Fruit fly (Drosophila melanogaster) whole organism, embryonic: Measurements from ENCODE around the gene CG33230.
A peak's percentile ranks its signal among the peaks of the same experiment; 100 is the strongest.

Source experiments
- ATbp ChIP-seq: fragments of 200-800 bp; sonication (Bioruptor generic); optimal IDR thresholded peaks from 2 replicates; lab custom pipeline; 2017; ENCODE audit warnings: missing biosample characterization, mild to moderate bottlenecking, missing genetic modification characterization, missing genetic modification reagents
- B-H1 ChIP-seq: fragments of 200-800 bp; sonication (Bioruptor generic); IDR thresholded peaks from 3 replicates; pipeline ENCODE4 v1.3.6; 2022; ENCODE audit warnings: missing biosample characterization, missing genetic modification characterization
- CG10147 ChIP-seq: fragments of 200-800 bp; sonication (Bioruptor generic); optimal IDR thresholded peaks from 2 replicates; lab custom pipeline; 2019; ENCODE audit warnings: missing biosample characterization, mild to moderate bottlenecking, missing genetic modification characterization, moderate library complexity
- CG10274 ChIP-seq: fragments of 200-800 bp; sonication (Bioruptor generic); optimal IDR thresholded peaks from 3 replicates; lab custom pipeline; 2017; ENCODE audit warnings: missing biosample characterization, mild to moderate bottlenecking, missing genetic modification characterization
- CG11093 ChIP-seq: fragments of 200-800 bp; sonication (Bioruptor generic); IDR thresholded peaks from 3 replicates; pipeline ENCODE4 v1.3.6; 2022; ENCODE audit warnings: missing biosample characterization, missing genetic modification characterization
- CG11456 ChIP-seq: fragments of 200-800 bp; sonication (Bioruptor generic); IDR thresholded peaks from 3 replicates; pipeline ENCODE4 v1.3.6; 2022; ENCODE audit warnings: missing biosample characterization, missing genetic modification characterization
- CG12769 ChIP-seq: fragments of 200-800 bp; sonication (Bioruptor generic); optimal IDR thresholded peaks from 2 replicates; lab custom pipeline; 2019; ENCODE audit warnings: missing biosample characterization, mild to moderate bottlenecking, missing genetic modification characterization, moderate library complexity
- CG13287 ChIP-seq: fragments of 200-800 bp; sonication (Bioruptor generic); IDR thresholded peaks from 2 replicates; pipeline ENCODE4 v1.3.6; 2022; ENCODE audit warnings: missing biosample characterization, missing genetic modification characterization; ENCODE audit not compliant: partially characterized antibody
- CG13424 ChIP-seq: fragments of 200-800 bp; sonication (Bioruptor generic); optimal IDR thresholded peaks from 2 replicates; lab custom pipeline; 2019; ENCODE audit warnings: missing biosample characterization, mild to moderate bottlenecking, missing genetic modification characterization, moderate library complexity
- CG14965 ChIP-seq: fragments of 200-800 bp; sonication (Bioruptor generic); optimal IDR thresholded peaks from 2 replicates; lab custom pipeline; 2016; ENCODE audit warnings: missing biosample characterization, missing genetic modification characterization, borderline replicate concordance
- CG16815 ChIP-seq: fragments of 200-800 bp; sonication (Bioruptor generic); optimal IDR thresholded peaks from 3 replicates; lab custom pipeline; 2017; ENCODE audit warnings: missing biosample characterization, mild to moderate bottlenecking, missing genetic modification characterization
- CG17328 ChIP-seq: fragments of 200-800 bp; sonication (Bioruptor generic); IDR thresholded peaks from 2 replicates; pipeline ENCODE4 v1.3.6; 2022; ENCODE audit warnings: missing biosample characterization, missing genetic modification characterization
- CG2120 ChIP-seq: fragments of 200-800 bp; sonication (Bioruptor generic); optimal IDR thresholded peaks from 3 replicates; lab custom pipeline; 2016; ENCODE audit warnings: missing biosample characterization, missing genetic modification characterization
- CG2199 ChIP-seq: fragments of 200-800 bp; sonication (Bioruptor generic); IDR thresholded peaks from 3 replicates; pipeline ENCODE4 v1.3.6; 2022; ENCODE audit warnings: missing biosample characterization, missing genetic modification characterization
- CG2712 ChIP-seq: fragments of 200-800 bp; optimal IDR thresholded peaks from 3 replicates; lab custom pipeline; 2019; ENCODE audit warnings: missing biosample characterization, mild to moderate bottlenecking, missing genetic modification characterization, moderate library complexity
- CG3065 ChIP-seq: fragments of 200-800 bp; sonication (Bioruptor generic); optimal IDR thresholded peaks from 2 replicates; lab custom pipeline; 2016; ENCODE audit warnings: missing biosample characterization, missing genetic modification characterization
- CG6813 ChIP-seq: fragments of 200-800 bp; sonication (Bioruptor generic); optimal IDR thresholded peaks from 2 replicates; lab custom pipeline; 2017; ENCODE audit warnings: missing biosample characterization, missing genetic modification characterization, mild to moderate bottlenecking, moderate library complexity, missing genetic modification reagents
- CG8281 ChIP-seq: fragments of 200-800 bp; sonication (Bioruptor generic); optimal IDR thresholded peaks from 2 replicates; lab custom pipeline; 2018; ENCODE audit warnings: missing biosample characterization, mild to moderate bottlenecking, missing genetic modification characterization, moderate library complexity
- CG9876 ChIP-seq: fragments of 200-800 bp; sonication (Bioruptor generic); optimal IDR thresholded peaks from 2 replicates; lab custom pipeline; 2016; ENCODE audit warnings: missing biosample characterization, missing genetic modification characterization
- CkIIα-i1 ChIP-seq: fragments of 200-800 bp; sonication (Bioruptor generic); IDR thresholded peaks from 2 replicates; pipeline ENCODE4 v1.3.6; 2022; ENCODE audit warnings: missing biosample characterization, missing genetic modification characterization
- Fer2 ChIP-seq: fragments of 200-800 bp; sonication (Bioruptor generic); optimal IDR thresholded peaks from 2 replicates; lab custom pipeline; 2018; ENCODE audit warnings: missing biosample characterization, mild to moderate bottlenecking, missing genetic modification characterization, moderate library complexity
- HHEX ChIP-seq: fragments of 200-800 bp; sonication (Bioruptor generic); optimal IDR thresholded peaks from 3 replicates; lab custom pipeline; 2017; ENCODE audit warnings: missing biosample characterization, mild to moderate bottlenecking, missing genetic modification characterization, missing genetic modification reagents
- HmgZ ChIP-seq: fragments of 200-800 bp; sonication (Bioruptor generic); optimal IDR thresholded peaks from 2 replicates; lab custom pipeline; 2018; ENCODE audit warnings: missing biosample characterization, mild to moderate bottlenecking, missing genetic modification characterization
- Hr3 ChIP-seq: fragments of 200-800 bp; sonication (Bioruptor generic); optimal IDR thresholded peaks from 3 replicates; lab custom pipeline; 2016; ENCODE audit warnings: missing biosample characterization, missing genetic modification characterization
- Lim3 ChIP-seq: fragments of 200-800 bp; sonication (Bioruptor generic); IDR thresholded peaks from 2 replicates; pipeline ENCODE4 v1.3.6; 2022; ENCODE audit warnings: missing biosample characterization, missing genetic modification characterization
- MBD-R2 ChIP-seq: fragments of 200-800 bp; sonication (Bioruptor generic); IDR thresholded peaks from 2 replicates; pipeline ENCODE4 v1.3.6; 2022; ENCODE audit warnings: missing biosample characterization, missing genetic modification characterization
- MTF-1 ChIP-seq: fragments of 200-800 bp; sonication (Bioruptor generic); optimal IDR thresholded peaks from 2 replicates; lab custom pipeline; 2018; ENCODE audit warnings: missing biosample characterization, mild to moderate bottlenecking, missing genetic modification characterization, borderline replicate concordance
- NfI ChIP-seq: fragments of 200-800 bp; sonication (Bioruptor generic); optimal IDR thresholded peaks from 3 replicates; lab custom pipeline; 2018; ENCODE audit warnings: missing biosample characterization, mild to moderate bottlenecking, missing genetic modification characterization, moderate library complexity
- Opbp ChIP-seq: fragments of 200-800 bp; sonication (Bioruptor generic); IDR thresholded peaks from 3 replicates; pipeline ENCODE4 v1.3.6; 2022; ENCODE audit warnings: missing biosample characterization, missing genetic modification characterization; ENCODE audit not compliant: partially characterized antibody
- Optix ChIP-seq: fragments of 200-800 bp; sonication (Bioruptor generic); IDR thresholded peaks from 3 replicates; pipeline ENCODE4 v1.3.6; 2022; ENCODE audit warnings: missing biosample characterization, missing genetic modification characterization
- Rx ChIP-seq: fragments of 200-800 bp; sonication (Bioruptor generic); IDR thresholded peaks from 2 replicates; pipeline ENCODE4 v1.3.6; 2022; ENCODE audit warnings: missing biosample characterization, missing genetic modification characterization
- Side ChIP-seq: fragments of 200-800 bp; sonication (Bioruptor generic); optimal IDR thresholded peaks from 2 replicates; lab custom pipeline; 2016; ENCODE audit warnings: missing biosample characterization, missing genetic modification characterization
- Ssrp ChIP-seq: fragments of 200-800 bp; sonication (Bioruptor generic); optimal IDR thresholded peaks from 2 replicates; lab custom pipeline; 2018; ENCODE audit warnings: missing biosample characterization, mild to moderate bottlenecking, missing genetic modification characterization, moderate library complexity
- Usf ChIP-seq: fragments of 200-800 bp; sonication (Bioruptor generic); optimal IDR thresholded peaks from 2 replicates; lab custom pipeline; 2017; ENCODE audit warnings: missing genotype, missing biosample characterization, missing genetic modification characterization
- ase ChIP-seq: fragments of 200-800 bp; sonication (Bioruptor generic); IDR thresholded peaks from 3 replicates; pipeline ENCODE4 v1.3.6; 2022; ENCODE audit warnings: missing biosample characterization, missing genetic modification characterization
- bsh ChIP-seq, 2 experiments: fragments of 200-800 bp; sonication (Bioruptor generic); optimal IDR thresholded peaks; 2 replicates each; lab custom pipeline; 2017 to 2018; ENCODE audit warnings: mild to moderate bottlenecking in 2 of 2, missing biosample characterization in 2 of 2, missing genetic modification characterization in 2 of 2, moderate library complexity in 1 of 2
- btn ChIP-seq: fragments of 200-800 bp; sonication (Bioruptor generic); optimal IDR thresholded peaks from 2 replicates; lab custom pipeline; 2016; ENCODE audit warnings: missing biosample characterization, missing genetic modification characterization
- cad ChIP-seq: fragments of >200 bp; optimal IDR thresholded peaks from 2 replicates; lab custom pipeline; 2017; ENCODE audit warnings: missing biosample characterization, missing genetic modification characterization
- corto ChIP-seq: fragments of 200-800 bp; sonication (Bioruptor generic); optimal IDR thresholded peaks from 2 replicates; lab custom pipeline; 2016; ENCODE audit warnings: missing biosample characterization, mild to moderate bottlenecking, missing genetic modification characterization, moderate library complexity
- dan ChIP-seq: fragments of 200-800 bp; sonication (Bioruptor generic); IDR thresholded peaks from 2 replicates; pipeline ENCODE4 v1.3.6; 2022; ENCODE audit warnings: missing biosample characterization, missing genetic modification characterization
- dmrt99B ChIP-seq: fragments of 200-800 bp; sonication (Bioruptor generic); optimal IDR thresholded peaks from 2 replicates; lab custom pipeline; 2018; ENCODE audit warnings: missing biosample characterization, mild to moderate bottlenecking, missing genetic modification characterization, moderate library complexity
- fd96Cb ChIP-seq: fragments of 200-800 bp; sonication (Bioruptor generic); optimal IDR thresholded peaks from 2 replicates; lab custom pipeline; 2018; ENCODE audit warnings: missing biosample characterization, mild to moderate bottlenecking, missing genetic modification characterization, moderate library complexity
- klu ChIP-seq: fragments of 200-800 bp; sonication (Bioruptor generic); IDR thresholded peaks from 2 replicates; pipeline ENCODE4 v1.3.6; 2022; ENCODE audit warnings: missing biosample characterization, missing genetic modification characterization
- mld ChIP-seq: fragments of 200-800 bp; sonication (Bioruptor generic); IDR thresholded peaks from 3 replicates; pipeline ENCODE4 v1.3.6; 2022; ENCODE audit warnings: missing biosample characterization, missing genetic modification characterization; ENCODE audit not compliant: partially characterized antibody
- nerfin-2 ChIP-seq: fragments of 200-800 bp; sonication (Bioruptor generic); IDR thresholded peaks from 2 replicates; pipeline ENCODE4 v1.3.6; 2022; ENCODE audit warnings: missing biosample characterization, missing genetic modification characterization; ENCODE audit not compliant: partially characterized antibody
- nmo ChIP-seq: fragments of 200-800 bp; sonication (Bioruptor generic); optimal IDR thresholded peaks from 2 replicates; lab custom pipeline; 2018; ENCODE audit warnings: missing biosample characterization, mild to moderate bottlenecking, missing genetic modification characterization, moderate library complexity
- repo ChIP-seq: fragments of 200-800 bp; sonication (Bioruptor generic); optimal IDR thresholded peaks from 2 replicates; lab custom pipeline; 2016; ENCODE audit warnings: missing biosample characterization, missing genetic modification characterization
- slp2 ChIP-seq: fragments of 200-800 bp; sonication (Bioruptor generic); optimal IDR thresholded peaks from 2 replicates; lab custom pipeline; 2016; ENCODE audit warnings: missing biosample characterization, missing genetic modification characterization
- ssp ChIP-seq: fragments of 200-800 bp; sonication (Bioruptor generic); IDR thresholded peaks from 2 replicates; pipeline ENCODE4 v1.3.6; 2022; ENCODE audit warnings: missing biosample characterization, missing genetic modification characterization
- z ChIP-seq: fragments of 200-800 bp; sonication (Bioruptor generic); IDR thresholded peaks from 3 replicates; pipeline ENCODE4 v1.3.6; 2022; ENCODE audit warnings: missing biosample characterization, missing genetic modification characterization

Gene CG33230

DNA sequence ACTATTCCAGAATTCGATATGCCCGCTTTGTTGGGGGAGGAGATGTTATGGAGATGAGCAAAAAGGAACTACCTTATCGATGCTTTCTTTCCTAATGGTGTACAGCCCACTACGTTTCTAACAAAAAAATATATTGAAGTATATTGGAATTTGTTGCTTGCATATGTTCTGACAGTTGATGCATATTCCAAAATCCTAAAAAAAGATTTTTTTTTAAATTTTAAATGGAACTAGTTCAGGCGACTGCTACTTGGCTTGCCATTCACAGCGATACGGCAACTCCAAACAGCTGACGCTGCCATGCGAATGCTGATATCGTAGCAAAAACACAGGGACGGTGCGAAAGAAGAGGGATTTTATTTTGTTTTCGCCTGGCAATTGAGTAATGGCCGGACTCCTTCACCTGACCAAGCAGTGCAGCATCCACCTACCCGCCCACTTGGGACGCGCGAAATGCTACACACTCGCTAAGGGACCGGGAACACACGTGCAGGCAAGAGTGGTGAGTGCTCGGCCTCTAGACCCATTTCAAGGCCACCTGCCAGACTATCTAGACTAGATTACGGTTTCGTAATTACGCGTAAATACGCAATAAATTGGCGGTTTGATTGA is at the start of gene CG33230, which contains the start of the genes CG13926 and ABCB7 (continued):
- TF ChIP-seq Usf (GFP tag; lab: Kevin White, UChicago) (no peak), Opbp (GFP tag; lab: Robert Waterston, UW) (no peak), CkIIα-i1 (GFP tag; lab: Robert Waterston, UW) (no peak), B-H1 (no peak), CG2199 (GFP tag; lab: Robert Waterston, UW) (no peak), cad (GFP tag; lab: Kevin White, UChicago) (no peak), CG13424 (tag; lab: Kevin White, UChicago) (peak; percentile 39), nerfin-2 (0 out of 2 replicates have a peak, but pooled peaks have one; percentile 16), z (GFP tag; lab: Robert Waterston, UW) (no peak), CG2712 (tag; lab: Kevin White, UChicago) (no peak), mld (GFP tag; lab: Robert Waterston, UW) (no peak), NfI (GFP tag; lab: Kevin White, UChicago) (peak; percentile 16), CG6813 (GFP tag; lab: Kevin White, UChicago) (no peak), bsh (GFP tag; optimal IDR thresholded peaks at IDR 0.05; lab: Kevin White, UChicago) (no peak), dmrt99B (no peak), repo (GFP tag; lab: Kevin White, UChicago) (no peak), slp2 (GFP tag; lab: Kevin White, UChicago) (no peak), CG2120 (peak; percentile 71), HHEX (no peak), CG9876 (GFP tag; lab: Kevin White, UChicago) (no peak), Rx (GFP tag; lab: Robert Waterston, UW) (no peak), ssp (GFP tag; lab: Robert Waterston, UW) (no peak), MTF-1 (no peak), nmo (GFP tag; lab: Kevin White, UChicago) (peak; percentile 56), CG11456 (GFP tag; lab: Robert Waterston, UW) (no peak), CG10147 (no peak), CG12769 (tag; lab: Kevin White, UChicago) (no peak), HmgZ (tag; lab: Kevin White, UChicago) (no peak), CG17328 (GFP tag; lab: Robert Waterston, UW) (no peak), MBD-R2 (GFP tag; lab: Robert Waterston, UW) (peak; percentile 84), ase (GFP tag; lab: Robert Waterston, UW) (no peak), CG3065 (no peak), klu (GFP tag; lab: Robert Waterston, UW) (no peak), Ssrp (tag; lab: Kevin White, UChicago) (no peak), dan (GFP tag; lab: Robert Waterston, UW) (no peak), CG11093 (GFP tag; lab: Robert Waterston, UW) (no peak), Hr3 (GFP tag; lab: Kevin White, UChicago) (no peak), Fer2 (tag; lab: Kevin White, UChicago) (no peak), fd96Cb (tag; lab: Kevin White, UChicago) (no peak), CG10274 (peak; percentile 95), ATbp (GFP tag; lab: Kevin White, UChicago) (no peak), CG16815 (GFP tag; lab: Kevin White, UChicago) (no peak), Side (GFP tag; lab: Kevin White, UChicago) (no peak), Lim3 (no peak), btn (GFP tag; lab: Kevin White, UChicago) (no peak), CG13287 (GFP tag; lab: Robert Waterston, UW) (peak; percentile 47; the same call in 1 of the 2 replicates), CG8281 (tag; lab: Kevin White, UChicago) (no peak), corto (no peak), Optix (GFP tag; lab: Robert Waterston, UW) (no peak), CG14965 (GFP tag; lab: Kevin White, UChicago) (no peak)
